Fruit fly (Drosophila melanogaster) whole organism, embryonic: ENCODE measurements around the gene CG13064.
A peak's percentile ranks its signal among the peaks of the same experiment; 100 is the strongest.

Source experiments
- ATbp ChIP-seq: fragments of 200-800 bp; sonication (Bioruptor generic); optimal IDR thresholded peaks from 2 replicates; lab custom pipeline; 2017; ENCODE audit warnings: missing biosample characterization, mild to moderate bottlenecking, missing genetic modification characterization, missing genetic modification reagents
- Blimp-1 ChIP-seq: fragments of 200-800 bp; sonication (Bioruptor generic); optimal IDR thresholded peaks from 3 replicates; lab custom pipeline; 2018; ENCODE audit warnings: missing biosample characterization, missing genetic modification characterization, mild to moderate bottlenecking, moderate library complexity, missing genetic modification reagents
- CG1024 ChIP-seq: fragments of 200-800 bp; sonication (Bioruptor generic); IDR thresholded peaks from 2 replicates; pipeline ENCODE4 v1.3.6; 2022; ENCODE audit warnings: missing biosample characterization, missing genetic modification characterization
- CG10462 ChIP-seq: fragments of 200-800 bp; sonication (Bioruptor generic); optimal IDR thresholded peaks from 2 replicates; lab custom pipeline; 2016; ENCODE audit warnings: missing biosample characterization, missing genetic modification characterization
- CG10565 ChIP-seq: fragments of 200-800 bp; sonication (Bioruptor generic); optimal IDR thresholded peaks from 3 replicates; lab custom pipeline; 2016; ENCODE audit warnings: missing biosample characterization, mild to moderate bottlenecking, missing genetic modification characterization
- CG11093 ChIP-seq: fragments of 200-800 bp; sonication (Bioruptor generic); IDR thresholded peaks from 3 replicates; pipeline ENCODE4 v1.3.6; 2022; ENCODE audit warnings: missing biosample characterization, missing genetic modification characterization
- CG11398 ChIP-seq: fragments of 200-800 bp; sonication (Bioruptor generic); optimal IDR thresholded peaks from 2 replicates; lab custom pipeline; 2016; ENCODE audit warnings: missing biosample characterization, missing genetic modification characterization
- CG12299 ChIP-seq: fragments of 200-800 bp; sonication (Bioruptor generic); optimal IDR thresholded peaks from 2 replicates; lab custom pipeline; 2018; ENCODE audit warnings: missing biosample characterization, mild to moderate bottlenecking, missing genetic modification characterization
- CG1233 ChIP-seq: fragments of 200-800 bp; sonication (Bioruptor generic); optimal IDR thresholded peaks from 4 replicates; lab custom pipeline; 2018; ENCODE audit warnings: missing biosample characterization, mild to moderate bottlenecking, missing genetic modification characterization
- CG15011 ChIP-seq: fragments of 200-800 bp; sonication (Bioruptor generic); optimal IDR thresholded peaks from 3 replicates; lab custom pipeline; 2018; ENCODE audit warnings: missing biosample characterization, mild to moderate bottlenecking, missing genetic modification characterization
- CG15269 ChIP-seq: fragments of 200-800 bp; sonication (Bioruptor generic); optimal IDR thresholded peaks from 2 replicates; lab custom pipeline; 2018; ENCODE audit warnings: missing biosample characterization, mild to moderate bottlenecking, missing genetic modification characterization, moderate library complexity
- CG1529 ChIP-seq: fragments of 200-800 bp; sonication (Bioruptor generic); optimal IDR thresholded peaks from 3 replicates; lab custom pipeline; 2018; ENCODE audit warnings: missing biosample characterization, missing genetic modification characterization
- CG15601 ChIP-seq: fragments of 200-800 bp; sonication (Bioruptor generic); optimal IDR thresholded peaks from 3 replicates; lab custom pipeline; 2019; ENCODE audit warnings: missing biosample characterization, mild to moderate bottlenecking, missing genetic modification characterization, moderate library complexity
- CG1792 ChIP-seq: fragments of 200-800 bp; sonication (Bioruptor generic); optimal IDR thresholded peaks from 2 replicates; lab custom pipeline; 2016; ENCODE audit warnings: missing biosample characterization, missing genetic modification characterization
- CG2678 ChIP-seq: fragments of 200-800 bp; sonication (Bioruptor generic); optimal IDR thresholded peaks from 3 replicates; lab custom pipeline; 2019; ENCODE audit warnings: missing biosample characterization, mild to moderate bottlenecking, missing genetic modification characterization, moderate library complexity
- CG30403 ChIP-seq: fragments of 200-800 bp; sonication (Bioruptor generic); optimal IDR thresholded peaks from 3 replicates; lab custom pipeline; 2016; ENCODE audit warnings: missing biosample characterization, missing genetic modification characterization
- CG4854 ChIP-seq: fragments of 200-800 bp; sonication (Bioruptor generic); optimal IDR thresholded peaks from 2 replicates; lab custom pipeline; 2016; ENCODE audit warnings: missing biosample characterization, missing genetic modification characterization, inconsistent platforms
- CG7839 ChIP-seq: fragments of 200-800 bp; sonication (Bioruptor generic); optimal IDR thresholded peaks from 3 replicates; lab custom pipeline; 2018; ENCODE audit warnings: missing biosample characterization, mild to moderate bottlenecking, missing genetic modification characterization, moderate library complexity
- CG8765 ChIP-seq: fragments of 200-800 bp; sonication (Bioruptor generic); IDR thresholded peaks from 2 replicates; pipeline ENCODE4 v1.3.6; 2022; ENCODE audit warnings: missing biosample characterization, missing genetic modification characterization
- CG8924 ChIP-seq: fragments of 200-800 bp; optimal IDR thresholded peaks from 3 replicates; lab custom pipeline; 2019; ENCODE audit warnings: missing biosample characterization, mild to moderate bottlenecking, missing genetic modification characterization, moderate library complexity
- CG9727 ChIP-seq: fragments of 200-800 bp; sonication (Bioruptor generic); optimal IDR thresholded peaks from 3 replicates; lab custom pipeline; 2017; ENCODE audit warnings: missing biosample characterization, mild to moderate bottlenecking, missing genetic modification characterization
- CG9817 ChIP-seq: fragments of 200-800 bp; sonication (Bioruptor generic); optimal IDR thresholded peaks from 2 replicates; lab custom pipeline; 2018; ENCODE audit warnings: missing biosample characterization, mild to moderate bottlenecking, missing genetic modification characterization, moderate library complexity
- CHES-1-like ChIP-seq: fragments of 200-800 bp; sonication (Bioruptor generic); optimal IDR thresholded peaks from 2 replicates; lab custom pipeline; 2016; ENCODE audit warnings: missing biosample characterization, missing genetic modification characterization
- Camta ChIP-seq: fragments of 200-800 bp; sonication (Bioruptor generic); optimal IDR thresholded peaks from 2 replicates; lab custom pipeline; 2016; ENCODE audit warnings: missing biosample characterization, missing genetic modification characterization
- Drgx ChIP-seq: fragments of 200-800 bp; sonication (Bioruptor generic); IDR thresholded peaks from 2 replicates; pipeline ENCODE4 v1.3.6; 2022; ENCODE audit warnings: missing biosample characterization, missing genetic modification characterization
- E2f1 ChIP-seq: fragments of 200-800 bp; sonication (Bioruptor generic); IDR thresholded peaks from 2 replicates; pipeline ENCODE4 v1.3.6; 2022; ENCODE audit warnings: missing biosample characterization, missing genetic modification characterization
- Ets65A ChIP-seq: fragments of 200-800 bp; sonication (Bioruptor generic); peaks from one replicate; lab custom pipeline; 2016; ENCODE audit warnings: missing biosample characterization, missing genetic modification characterization
- HmgZ ChIP-seq: fragments of 200-800 bp; sonication (Bioruptor generic); optimal IDR thresholded peaks from 2 replicates; lab custom pipeline; 2018; ENCODE audit warnings: missing biosample characterization, mild to moderate bottlenecking, missing genetic modification characterization
- NC2β ChIP-seq: fragments of 200-800 bp; sonication (Bioruptor generic); optimal IDR thresholded peaks from 2 replicates; lab custom pipeline; 2016; ENCODE audit warnings: missing biosample characterization, missing genetic modification characterization
- Neu2 ChIP-seq: fragments of 200-800 bp; sonication (Bioruptor generic); optimal IDR thresholded peaks from 3 replicates; lab custom pipeline; 2016; ENCODE audit warnings: missing biosample characterization, missing genetic modification characterization, borderline replicate concordance
- ash1 ChIP-seq: fragments of 200-800 bp; sonication (Bioruptor generic); optimal IDR thresholded peaks from 2 replicates; lab custom pipeline; 2018; ENCODE audit warnings: missing biosample characterization, mild to moderate bottlenecking, missing genetic modification characterization
- btn ChIP-seq: fragments of 200-800 bp; sonication (Bioruptor generic); optimal IDR thresholded peaks from 2 replicates; lab custom pipeline; 2016; ENCODE audit warnings: missing biosample characterization, missing genetic modification characterization
- cas ChIP-seq: fragments of 200-800 bp; sonication (Bioruptor generic); IDR thresholded peaks from 2 replicates; pipeline ENCODE4 v1.3.6; 2022; ENCODE audit warnings: missing biosample characterization, missing genetic modification characterization
- chif ChIP-seq, 2 experiments: fragments of 200-800 bp; sonication (Bioruptor generic); optimal IDR thresholded peaks; 3 replicates each; lab custom pipeline; 2016; ENCODE audit warnings: missing biosample characterization in 2 of 2, missing genetic modification characterization in 2 of 2
- da ChIP-seq: fragments of 200-800 bp; sonication (Bioruptor generic); optimal IDR thresholded peaks from 2 replicates; lab custom pipeline; 2016; ENCODE audit warnings: missing biosample characterization, missing genetic modification characterization
- dan ChIP-seq: fragments of 200-800 bp; sonication (Bioruptor generic); IDR thresholded peaks from 2 replicates; pipeline ENCODE4 v1.3.6; 2022; ENCODE audit warnings: missing biosample characterization, missing genetic modification characterization
- danr ChIP-seq: fragments of 200-800 bp; sonication (Bioruptor generic); IDR thresholded peaks from 2 replicates; pipeline ENCODE4 v1.3.6; 2022; ENCODE audit warnings: missing biosample characterization, missing genetic modification characterization
- dpn ChIP-seq, 2 experiments: fragments of 200-800 bp; sonication (Bioruptor generic); optimal IDR thresholded peaks; 3 replicates each; lab custom pipeline; 2016; ENCODE audit warnings: missing biosample characterization in 2 of 2, missing genetic modification characterization in 2 of 2
- ewg ChIP-seq: fragments of 200-800 bp; sonication (Bioruptor generic); optimal IDR thresholded peaks from 3 replicates; lab custom pipeline; 2017; ENCODE audit warnings: mild to moderate bottlenecking, missing biosample characterization, missing genetic modification reagents, missing genetic modification characterization
- gro ChIP-seq: fragments of 200-800 bp; sonication (Bioruptor generic); optimal IDR thresholded peaks from 2 replicates; lab custom pipeline; 2016; ENCODE audit warnings: missing biosample characterization, missing genetic modification characterization
- h ChIP-seq: fragments of >200 bp; optimal IDR thresholded peaks from 2 replicates; lab custom pipeline; 2017
- oc ChIP-seq: fragments of 200-800 bp; sonication (Bioruptor generic); optimal IDR thresholded peaks from 2 replicates; lab custom pipeline; 2018; ENCODE audit warnings: missing biosample characterization, mild to moderate bottlenecking, missing genetic modification characterization, moderate library complexity
- otp ChIP-seq: fragments of 200-800 bp; sonication (Bioruptor generic); IDR thresholded peaks from 3 replicates; pipeline ENCODE4, ENCODE4 v1.3.6; 2022; ENCODE audit warnings: missing biosample characterization, missing genetic modification characterization
- pho ChIP-seq: fragments of 200-800 bp; sonication (Bioruptor generic); optimal IDR thresholded peaks from 2 replicates; lab custom pipeline; 2016; ENCODE audit warnings: missing biosample characterization, missing genetic modification characterization
- sd ChIP-seq: fragments of 200-800 bp; sonication (Bioruptor generic); optimal IDR thresholded peaks from 3 replicates; lab custom pipeline; 2018; ENCODE audit warnings: missing biosample characterization, mild to moderate bottlenecking, missing genetic modification characterization, moderate library complexity
- sens ChIP-seq: fragments of 200-800 bp; sonication (Bioruptor generic); peaks from one replicate; lab custom pipeline; 2016; ENCODE audit warnings: missing biosample characterization, missing genetic modification characterization
- tin ChIP-seq: fragments of 200-800 bp; sonication (Bioruptor generic); optimal IDR thresholded peaks from 3 replicates; lab custom pipeline; 2016; ENCODE audit warnings: missing biosample characterization, missing genetic modification characterization
- tup ChIP-seq: fragments of 200-800 bp; sonication (Bioruptor generic); optimal IDR thresholded peaks from 2 replicates; lab custom pipeline; 2016; ENCODE audit warnings: missing biosample characterization, mild to moderate bottlenecking, missing genetic modification characterization, moderate library complexity
- vfl ChIP-seq: fragments of 200-800 bp; sonication (Bioruptor generic); optimal IDR thresholded peaks from 2 replicates; lab custom pipeline; 2016; ENCODE audit warnings: missing biosample characterization, missing genetic modification characterization
- wdn ChIP-seq: fragments of 200-800 bp; sonication (Bioruptor generic); IDR thresholded peaks from 2 replicates; pipeline ENCODE4 v1.3.6; 2022; ENCODE audit warnings: missing biosample characterization, missing genetic modification characterization
- zfh2 ChIP-seq: fragments of 200-800 bp; sonication (Bioruptor generic); optimal IDR thresholded peaks from 2 replicates; lab custom pipeline; 2016; ENCODE audit warnings: missing biosample characterization, missing genetic modification characterization

The CG13064 gene

DNA sequence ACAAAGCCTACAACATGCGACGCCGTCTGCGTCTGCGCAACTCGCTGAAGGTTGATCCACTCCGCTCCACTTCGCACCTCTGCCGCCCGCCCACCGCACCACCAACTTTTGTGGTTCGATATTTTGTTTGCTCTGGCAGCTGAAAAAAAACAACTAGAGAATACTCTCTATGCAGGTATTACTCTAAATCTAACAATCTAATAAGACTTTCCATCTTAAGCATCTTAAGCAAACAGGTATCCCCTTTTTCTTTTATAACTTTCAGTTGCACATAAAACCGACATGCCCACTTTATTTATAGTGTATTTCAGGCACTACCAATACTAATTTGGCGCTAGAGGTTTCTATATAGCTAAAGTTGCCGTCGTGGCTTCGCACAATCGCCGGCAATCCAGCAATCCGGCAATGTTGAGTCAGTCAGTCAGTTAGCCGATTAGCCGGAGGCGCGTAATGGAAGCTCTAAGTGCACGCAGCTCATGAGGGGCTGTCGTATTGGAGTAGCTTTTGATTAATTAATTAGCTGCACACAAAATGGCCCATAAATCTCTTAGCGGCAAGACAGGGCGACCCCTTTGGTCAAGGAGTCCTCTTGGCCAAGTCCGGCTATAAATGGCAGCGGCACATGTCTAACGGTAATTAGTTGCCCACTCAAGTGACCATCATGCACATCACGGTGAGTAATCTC, 48.1 kb downstream of the CG13064 start, which contains the start of gene CG13058 (continued):
- TF ChIP-seq E2f1 (GFP tag; lab: Robert Waterston, UW): no peak
- TF ChIP-seq CG1233 (GFP tag; lab: Kevin White, UChicago): no peak
- no peak for TF ChIP-seq Blimp-1 (GFP tag; lab: Kevin White, UChicago)
- peak; percentile 45 for TF ChIP-seq Ets65A
- TF ChIP-seq CG10565: no peak
- TF ChIP-seq CHES-1-like: peak; percentile 59
- TF ChIP-seq oc (tag; lab: Kevin White, UChicago): no peak
- TF ChIP-seq CG1792 (GFP tag; lab: Kevin White, UChicago): no peak
- no peak for TF ChIP-seq NC2β (GFP tag; lab: Kevin White, UChicago)
- 0 out of 2 replicates have a peak, but pooled peaks have one; percentile 60 for TF ChIP-seq wdn (GFP tag; lab: Robert Waterston, UW)
- TF ChIP-seq CG8924 (tag; lab: Kevin White, UChicago): peak; percentile 70
- no peak for TF ChIP-seq danr (GFP tag; lab: Robert Waterston, UW)
- TF ChIP-seq HmgZ: peak; percentile 65
- TF ChIP-seq CG11398: peak; percentile 30
- TF ChIP-seq tup (GFP tag; lab: Kevin White, UChicago): no peak
- TF ChIP-seq ash1: no peak
- no peak for TF ChIP-seq Neu2 (GFP tag; lab: Kevin White, UChicago)
- peak; percentile 86 for TF ChIP-seq CG15269
- no peak for TF ChIP-seq da (GFP tag; lab: Kevin White, UChicago)
- TF ChIP-seq tin: peak; percentile 25
- peak; percentile 53 for TF ChIP-seq pho
- peak; percentile 8 for TF ChIP-seq sd (tag; lab: Kevin White, UChicago)
- no peak for TF ChIP-seq cas (GFP tag; lab: Robert Waterston, UW)
- TF ChIP-seq CG4854 (GFP tag; lab: Kevin White, UChicago): no peak
- no peak for TF ChIP-seq ATbp (GFP tag; lab: Kevin White, UChicago)
- no peak for TF ChIP-seq h
- no peak for TF ChIP-seq CG15601
- peak; percentile 36 to 44 for TF ChIP-seq chif (GFP tag; optimal IDR thresholded peaks at IDR 0.05; lab: Kevin White, UChicago)
- TF ChIP-seq CG15011 (GFP tag; lab: Kevin White, UChicago): peak; percentile 13
- no peak for TF ChIP-seq CG8765
- TF ChIP-seq CG12299 (tag; lab: Kevin White, UChicago): no peak
- peak; percentile 59 for TF ChIP-seq CG1024
- no peak for TF ChIP-seq Camta (GFP tag; lab: Kevin White, UChicago)
- TF ChIP-seq Drgx (GFP tag; lab: Robert Waterston, UW): peak; percentile 65
- peak; percentile 71 for TF ChIP-seq CG9817 (tag; lab: Kevin White, UChicago)
- peak in 1 of 2 experiments; percentile 48 for TF ChIP-seq dpn (GFP tag; optimal IDR thresholded peaks at IDR 0.05; lab: Kevin White, UChicago)
- TF ChIP-seq btn (GFP tag; lab: Kevin White, UChicago): no peak
- TF ChIP-seq otp: peak; percentile 71
- no peak for TF ChIP-seq CG10462
- TF ChIP-seq sens (GFP tag; lab: Kevin White, UChicago): peak; percentile 40
- TF ChIP-seq CG9727 (GFP tag; lab: Kevin White, UChicago): peak; percentile 38
- no peak for TF ChIP-seq CG11093 (GFP tag; lab: Robert Waterston, UW)
- peak; percentile 78 for TF ChIP-seq CG2678 (tag; lab: Kevin White, UChicago)
- no peak for TF ChIP-seq dan (GFP tag; lab: Robert Waterston, UW)
- TF ChIP-seq CG7839 (tag; lab: Kevin White, UChicago): peak; percentile 71
- no peak for TF ChIP-seq CG1529 (GFP tag; lab: Kevin White, UChicago)
- peak; percentile 3 for TF ChIP-seq ewg (GFP tag; lab: Kevin White, UChicago)
- peak; percentile 61 for TF ChIP-seq CG30403 (GFP tag; lab: Kevin White, UChicago)
- peak; percentile 42 for TF ChIP-seq zfh2 (GFP tag; lab: Kevin White, UChicago)
- peak; percentile 14 for TF ChIP-seq vfl (GFP tag; lab: Kevin White, UChicago)
- no peak for TF ChIP-seq gro (GFP tag; lab: Kevin White, UChicago)
